Fruit fly (Drosophila melanogaster) whole organism, embryonic: ENCODE results near the gene CG32137.
A peak's percentile ranks its signal among the peaks of the same experiment; 100 is the strongest.

Source experiments
- ATbp ChIP-seq: fragments of 200-800 bp; sonication (Bioruptor generic); optimal IDR thresholded peaks from 2 replicates; lab custom pipeline; 2017; ENCODE audit warnings: missing biosample characterization, mild to moderate bottlenecking, missing genetic modification characterization, missing genetic modification reagents
- Asciz ChIP-seq: fragments of 200-800 bp; sonication (Bioruptor generic); optimal IDR thresholded peaks from 2 replicates; lab custom pipeline; 2017; ENCODE audit warnings: missing biosample characterization, mild to moderate bottlenecking, missing genetic modification characterization, missing genetic modification reagents
- Bgb ChIP-seq: fragments of 200-800 bp; sonication (Bioruptor generic); IDR thresholded peaks from 2 replicates; pipeline ENCODE4 v1.3.6; 2022; ENCODE audit warnings: missing biosample characterization, missing genetic modification characterization; ENCODE audit not compliant: partially characterized antibody
- CG10147 ChIP-seq: fragments of 200-800 bp; sonication (Bioruptor generic); optimal IDR thresholded peaks from 2 replicates; lab custom pipeline; 2019; ENCODE audit warnings: missing biosample characterization, mild to moderate bottlenecking, missing genetic modification characterization, moderate library complexity
- CG10209 ChIP-seq: fragments of 200-800 bp; sonication (Bioruptor generic); optimal IDR thresholded peaks from 3 replicates; lab custom pipeline; 2017; ENCODE audit warnings: missing biosample characterization, mild to moderate bottlenecking, missing genetic modification characterization, missing genetic modification reagents
- CG1233 ChIP-seq: fragments of 200-800 bp; sonication (Bioruptor generic); optimal IDR thresholded peaks from 4 replicates; lab custom pipeline; 2018; ENCODE audit warnings: missing biosample characterization, mild to moderate bottlenecking, missing genetic modification characterization
- CG18599 ChIP-seq: fragments of 200-800 bp; sonication (Bioruptor generic); optimal IDR thresholded peaks from 3 replicates; lab custom pipeline; 2017; ENCODE audit warnings: missing biosample characterization, missing genetic modification characterization, mild to moderate bottlenecking, moderate library complexity, missing genetic modification reagents
- CG2120 ChIP-seq: fragments of 200-800 bp; sonication (Bioruptor generic); optimal IDR thresholded peaks from 3 replicates; lab custom pipeline; 2016; ENCODE audit warnings: missing biosample characterization, missing genetic modification characterization
- CG2129 ChIP-seq: fragments of 200-800 bp; sonication (Bioruptor generic); IDR thresholded peaks from 2 replicates; pipeline ENCODE4 v1.3.6; 2022; ENCODE audit warnings: missing biosample characterization, missing genetic modification characterization; ENCODE audit not compliant: partially characterized antibody
- CG2678 ChIP-seq: fragments of 200-800 bp; sonication (Bioruptor generic); optimal IDR thresholded peaks from 3 replicates; lab custom pipeline; 2019; ENCODE audit warnings: missing biosample characterization, mild to moderate bottlenecking, missing genetic modification characterization, moderate library complexity
- CG2875 ChIP-seq: fragments of 200-800 bp; sonication (Bioruptor generic); optimal IDR thresholded peaks from 2 replicates; lab custom pipeline; 2017; ENCODE audit warnings: missing biosample characterization, mild to moderate bottlenecking, missing genetic modification characterization, missing genetic modification reagents
- CG30403 ChIP-seq: fragments of 200-800 bp; sonication (Bioruptor generic); optimal IDR thresholded peaks from 3 replicates; lab custom pipeline; 2016; ENCODE audit warnings: missing biosample characterization, missing genetic modification characterization
- CG4854 ChIP-seq: fragments of 200-800 bp; sonication (Bioruptor generic); optimal IDR thresholded peaks from 2 replicates; lab custom pipeline; 2016; ENCODE audit warnings: missing biosample characterization, missing genetic modification characterization, inconsistent platforms
- CG5953 ChIP-seq: fragments of 200-800 bp; sonication (Bioruptor generic); IDR thresholded peaks from 2 replicates; pipeline ENCODE4 v1.3.6; 2022; ENCODE audit warnings: missing biosample characterization, missing genetic modification characterization
- CG6254 ChIP-seq: fragments of 200-800 bp; sonication (Bioruptor generic); optimal IDR thresholded peaks from 3 replicates; lab custom pipeline; 2017; ENCODE audit warnings: mild to moderate bottlenecking, missing biosample characterization, missing genetic modification reagents, missing genetic modification characterization
- CG6854 ChIP-seq: fragments of 200-800 bp; sonication (Bioruptor generic); optimal IDR thresholded peaks from 3 replicates; lab custom pipeline; 2017; ENCODE audit warnings: missing biosample characterization, mild to moderate bottlenecking, missing genetic modification characterization
- CG7556 ChIP-seq: fragments of 200-800 bp; sonication (Bioruptor generic); optimal IDR thresholded peaks from 2 replicates; lab custom pipeline; 2017; ENCODE audit warnings: missing biosample characterization, mild to moderate bottlenecking, missing genetic modification characterization
- CG9727 ChIP-seq: fragments of 200-800 bp; sonication (Bioruptor generic); optimal IDR thresholded peaks from 3 replicates; lab custom pipeline; 2017; ENCODE audit warnings: missing biosample characterization, mild to moderate bottlenecking, missing genetic modification characterization
- CoRest ChIP-seq: fragments of 200-800 bp; sonication (Bioruptor generic); optimal IDR thresholded peaks from 3 replicates; lab custom pipeline; 2018; ENCODE audit warnings: missing biosample characterization, mild to moderate bottlenecking, missing genetic modification characterization, moderate library complexity
- Dad ChIP-seq: fragments of 200-800 bp; sonication (Bioruptor generic); optimal IDR thresholded peaks from 3 replicates; lab custom pipeline; 2016; ENCODE audit warnings: missing biosample characterization, missing genetic modification characterization
- Fer3 ChIP-seq: fragments of 200-800 bp; sonication (Bioruptor generic); optimal IDR thresholded peaks from 2 replicates; lab custom pipeline; 2018; ENCODE audit warnings: missing biosample characterization, mild to moderate bottlenecking, missing genetic modification characterization, moderate library complexity
- HLH4C ChIP-seq: fragments of 200-800 bp; sonication (Bioruptor generic); IDR thresholded peaks from 3 replicates; pipeline ENCODE4 v1.3.6; 2022; ENCODE audit warnings: missing biosample characterization, missing genetic modification characterization; ENCODE audit not compliant: partially characterized antibody
- Hr51 ChIP-seq, 2 experiments: fragments of 200-800 bp; sonication (Bioruptor generic); optimal IDR thresholded peaks; 2 replicates in 1 of 2; 3 replicates in 1 of 2; lab custom pipeline; 2016 to 2018; ENCODE audit warnings: missing biosample characterization in 2 of 2, missing genetic modification characterization in 2 of 2, mild to moderate bottlenecking in 1 of 2, moderate library complexity in 1 of 2
- Hr78 ChIP-seq, 2 experiments: fragments of 200-800 bp in 1 of 2; fragments of >200 bp in 1 of 2; sonication (Bioruptor generic) in 1 of 2; optimal IDR thresholded peaks; 2 replicates each; lab custom pipeline; 2017 to 2019; ENCODE audit warnings: missing biosample characterization in 2 of 2, missing genetic modification characterization in 2 of 2, mild to moderate bottlenecking in 1 of 2, moderate library complexity in 1 of 2
- Kr ChIP-seq: fragments of 200-800 bp; sonication (Bioruptor generic); optimal IDR thresholded peaks from 2 replicates; lab custom pipeline; 2017; ENCODE audit warnings: missing biosample characterization, mild to moderate bottlenecking, missing genetic modification characterization
- MTF-1 ChIP-seq: fragments of 200-800 bp; sonication (Bioruptor generic); optimal IDR thresholded peaks from 2 replicates; lab custom pipeline; 2018; ENCODE audit warnings: missing biosample characterization, mild to moderate bottlenecking, missing genetic modification characterization, borderline replicate concordance
- Meics ChIP-seq: fragments of 200-800 bp; sonication (Bioruptor generic); optimal IDR thresholded peaks from 2 replicates; lab custom pipeline; 2017; ENCODE audit warnings: missing biosample characterization, mild to moderate bottlenecking, missing genetic modification characterization
- Six4 ChIP-seq: fragments of 200-800 bp; sonication (Bioruptor generic); optimal IDR thresholded peaks from 2 replicates; lab custom pipeline; 2016; ENCODE audit warnings: missing biosample characterization, missing genetic modification characterization
- Sox102F ChIP-seq: fragments of 200-800 bp; sonication (Bioruptor generic); optimal IDR thresholded peaks from 2 replicates; lab custom pipeline; 2018; ENCODE audit warnings: missing biosample characterization, mild to moderate bottlenecking, missing genetic modification characterization, moderate library complexity
- Spps ChIP-seq: fragments of 200-800 bp; sonication (Bioruptor generic); optimal IDR thresholded peaks from 2 replicates; lab custom pipeline; 2018; ENCODE audit warnings: missing biosample characterization, mild to moderate bottlenecking, missing genetic modification characterization
- Sry-δ ChIP-seq: fragments of 200-800 bp; sonication (Bioruptor generic); optimal IDR thresholded peaks from 2 replicates; lab custom pipeline; 2016; ENCODE audit warnings: missing biosample characterization, missing genetic modification characterization
- YL-1 ChIP-seq: fragments of 200-800 bp; sonication (Bioruptor generic); optimal IDR thresholded peaks from 3 replicates; lab custom pipeline; 2017; ENCODE audit warnings: missing biosample characterization, mild to moderate bottlenecking, missing genetic modification characterization
- abd-A ChIP-seq: fragments of 200-800 bp; sonication (Bioruptor generic); optimal IDR thresholded peaks from 3 replicates; lab custom pipeline; 2019; ENCODE audit warnings: missing biosample characterization, mild to moderate bottlenecking, missing genetic modification characterization, moderate library complexity
- ac ChIP-seq: fragments of 200-800 bp; sonication (Bioruptor generic); optimal IDR thresholded peaks from 3 replicates; lab custom pipeline; 2017; ENCODE audit warnings: missing biosample characterization, mild to moderate bottlenecking, missing genetic modification characterization
- cg ChIP-seq: fragments of 200-800 bp; sonication (Bioruptor generic); optimal IDR thresholded peaks from 3 replicates; lab custom pipeline; 2019; ENCODE audit warnings: missing biosample characterization, mild to moderate bottlenecking, missing genetic modification characterization, moderate library complexity
- crp ChIP-seq, 2 experiments: fragments of 200-800 bp; sonication (Bioruptor generic); optimal IDR thresholded peaks; 2 replicates in 1 of 2; 3 replicates in 1 of 2; lab custom pipeline; 2017; ENCODE audit warnings: missing biosample characterization in 2 of 2, missing genetic modification characterization in 2 of 2, mild to moderate bottlenecking in 1 of 2, moderate library complexity in 1 of 2
- cwo ChIP-seq: fragments of 200-800 bp; sonication (Bioruptor generic); optimal IDR thresholded peaks from 3 replicates; lab custom pipeline; 2017; ENCODE audit warnings: missing biosample characterization, missing genetic modification characterization, mild to moderate bottlenecking, moderate library complexity, missing genetic modification reagents
- dmrt99B ChIP-seq: fragments of 200-800 bp; sonication (Bioruptor generic); optimal IDR thresholded peaks from 2 replicates; lab custom pipeline; 2018; ENCODE audit warnings: missing biosample characterization, mild to moderate bottlenecking, missing genetic modification characterization, moderate library complexity
- fd3F ChIP-seq: fragments of 200-800 bp; sonication (Bioruptor generic); optimal IDR thresholded peaks from 2 replicates; lab custom pipeline; 2018; ENCODE audit warnings: missing biosample characterization, mild to moderate bottlenecking, missing genetic modification characterization, moderate library complexity
- fu2 ChIP-seq: fragments of 200-800 bp; sonication (Bioruptor generic); optimal IDR thresholded peaks from 2 replicates; lab custom pipeline; 2016; ENCODE audit warnings: missing biosample characterization, missing genetic modification characterization
- grau ChIP-seq: fragments of 200-800 bp; optimal IDR thresholded peaks from 3 replicates; lab custom pipeline; 2019; ENCODE audit warnings: missing biosample characterization, mild to moderate bottlenecking, missing genetic modification characterization, moderate library complexity
- mam ChIP-seq: fragments of 200-800 bp; sonication (Bioruptor generic); optimal IDR thresholded peaks from 3 replicates; lab custom pipeline; 2016; ENCODE audit warnings: missing biosample characterization, missing genetic modification characterization
- nerfin-2 ChIP-seq: fragments of 200-800 bp; sonication (Bioruptor generic); IDR thresholded peaks from 2 replicates; pipeline ENCODE4 v1.3.6; 2022; ENCODE audit warnings: missing biosample characterization, missing genetic modification characterization; ENCODE audit not compliant: partially characterized antibody
- phol ChIP-seq: fragments of 200-800 bp; sonication (Bioruptor generic); optimal IDR thresholded peaks from 3 replicates; lab custom pipeline; 2018; ENCODE audit warnings: missing biosample characterization, mild to moderate bottlenecking, missing genetic modification characterization, moderate library complexity
- slbo ChIP-seq: fragments of 200-800 bp; sonication (Bioruptor generic); IDR thresholded peaks from 2 replicates; pipeline ENCODE4 v1.3.6; 2022; ENCODE audit warnings: missing biosample characterization, missing genetic modification characterization
- sr ChIP-seq: fragments of 200-800 bp; sonication (Bioruptor generic); IDR thresholded peaks from 3 replicates; pipeline ENCODE4 v1.3.6; 2022; ENCODE audit warnings: missing biosample characterization, missing genetic modification characterization
- tx ChIP-seq: fragments of 200-800 bp; sonication (Bioruptor generic); optimal IDR thresholded peaks from 2 replicates; lab custom pipeline; 2016; ENCODE audit warnings: missing biosample characterization, missing genetic modification characterization

CG32137 gene

DNA sequence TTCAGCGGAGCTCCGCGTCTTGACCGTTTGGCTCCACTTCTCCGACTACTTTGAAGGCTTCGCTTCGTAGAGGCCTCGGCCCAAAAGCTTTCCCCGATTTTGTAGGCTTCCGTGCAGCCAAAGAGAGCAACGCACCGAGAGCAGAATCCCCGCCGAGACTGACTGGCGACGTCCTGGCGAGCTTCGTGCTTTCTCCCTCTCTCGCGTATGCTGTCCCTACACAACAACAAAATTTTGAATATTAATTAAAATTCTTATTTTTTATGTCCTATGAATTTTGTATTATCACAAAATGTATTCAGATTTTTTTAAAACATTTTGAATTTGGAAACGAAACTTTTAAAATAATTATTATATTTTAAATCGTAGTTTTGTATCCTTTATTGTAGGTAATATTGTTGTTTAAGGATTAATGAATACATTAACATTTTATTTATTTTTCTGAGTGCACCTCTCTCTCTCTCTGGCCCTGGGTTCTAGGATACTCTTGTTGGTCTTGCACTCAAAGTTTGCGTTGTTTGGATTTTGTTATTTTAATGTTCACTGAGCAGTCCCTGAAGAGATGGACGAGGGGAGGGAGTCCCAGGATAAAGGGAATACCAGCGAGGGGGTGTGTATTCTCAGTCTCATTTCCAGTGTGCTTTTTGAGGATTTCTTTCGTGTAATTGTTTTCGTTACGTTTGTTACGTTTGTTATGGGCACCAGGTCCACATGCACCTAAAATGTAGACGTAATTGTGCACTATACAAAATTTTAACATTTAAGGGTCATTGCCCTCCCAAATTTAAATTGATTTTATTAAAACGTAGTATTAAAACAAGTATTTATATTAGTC is 35.6 kb upstream of the CG32137 start, which contains the start of gene dysc (continued):
- TF ChIP-seq HLH4C (GFP tag; lab: Robert Waterston, UW) (no peak), nerfin-2 (GFP tag; lab: Robert Waterston, UW) (no peak), Bgb (GFP tag; lab: Robert Waterston, UW) (no peak), CG2875 (no peak), ATbp (no peak), Hr78 (GFP tag; optimal IDR thresholded peaks at IDR 0.05; lab: Kevin White, UChicago) (no peak), slbo (GFP tag; lab: Robert Waterston, UW) (peak; percentile 44; the same call in 1 of the 2 replicates), Fer3 (peak; percentile 11), cwo (GFP tag; lab: Kevin White, UChicago) (peak; percentile 34), YL-1 (GFP tag; lab: Kevin White, UChicago) (no peak), mam (no peak), fu2 (GFP tag; lab: Kevin White, UChicago) (no peak), CG2129 (GFP tag; lab: Robert Waterston, UW) (no peak), sr (GFP tag; lab: Robert Waterston, UW) (no peak), cg (GFP tag; lab: Kevin White, UChicago) (no peak), CG1233 (GFP tag; lab: Kevin White, UChicago) (no peak), crp (GFP tag; optimal IDR thresholded peaks at IDR 0.05; lab: Kevin White, UChicago) (no peak), CG4854 (no peak), CG10209 (peak; percentile 6), Dad (GFP tag; lab: Kevin White, UChicago) (no peak), abd-A (tag; lab: Kevin White, UChicago) (peak; percentile 83), CG5953 (no peak), tx (GFP tag; lab: Kevin White, UChicago) (no peak), MTF-1 (GFP tag; lab: Kevin White, UChicago) (no peak), Six4 (no peak), CG6254 (GFP tag; lab: Kevin White, UChicago) (no peak), CG6854 (GFP tag; lab: Kevin White, UChicago) (no peak), Sry-δ (GFP tag; lab: Kevin White, UChicago) (no peak)

DNA sequence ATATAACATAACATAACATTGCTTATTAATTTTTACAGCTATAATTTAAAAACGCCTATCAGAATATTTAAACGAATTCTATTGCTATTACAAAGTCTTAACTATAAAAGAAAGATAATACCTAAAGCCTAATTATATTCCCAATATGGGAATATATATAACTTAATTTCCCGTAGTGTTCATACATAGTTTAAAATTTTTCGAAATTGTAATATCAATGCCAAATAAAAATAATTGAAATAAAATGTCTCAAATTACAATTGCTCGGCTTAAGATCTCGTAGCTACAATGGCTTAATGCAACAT is 35.1 kb upstream of the CG32137 start:
- TF ChIP-seq phol (peak; percentile 6), CG10147 (GFP tag; lab: Kevin White, UChicago) (peak; percentile 17), CG30403 (GFP tag; lab: Kevin White, UChicago) (peak; percentile 33), CoRest (tag; lab: Kevin White, UChicago) (peak; percentile 24), CG2120 (GFP tag; lab: Kevin White, UChicago) (peak; percentile 22), slbo (GFP tag; lab: Robert Waterston, UW) (peak; percentile 44; the same call in 1 of the 2 replicates), grau (tag; lab: Kevin White, UChicago) (peak; percentile 51), ac (no peak), Sox102F (peak; percentile 44), fd3F (peak; percentile 16), Spps (tag; lab: Kevin White, UChicago) (no peak), Kr (no peak), Asciz (GFP tag; lab: Kevin White, UChicago) (no peak), CG9727 (GFP tag; lab: Kevin White, UChicago) (peak; percentile 8), dmrt99B (peak; percentile 32), CG18599 (GFP tag; lab: Kevin White, UChicago) (peak; percentile 28), Fer3 (peak; percentile 25), Meics (peak; percentile 34), Hr51 (GFP tag; optimal IDR thresholded peaks at IDR 0.05; lab: Kevin White, UChicago) (peak in 1 of 2 experiments; percentile 57), CG7556 (GFP tag; lab: Kevin White, UChicago) (peak; percentile 35), CG2678 (tag; lab: Kevin White, UChicago) (peak; percentile 60)
